Fruit fly (Drosophila melanogaster) S2 (cell line): Measurements from ENCODE around the gene HINT1.

Experiments used
- CG8478 ChIP-seq: fragments of >200 bp; optimal IDR thresholded peaks from 2 replicates; lab custom pipeline; 2018
- CTCF ChIP-seq, 2 experiments: fragments of >200 bp; optimal IDR thresholded peaks; 2 replicates each; lab custom pipeline; 2018

HINT1 gene

DNA sequence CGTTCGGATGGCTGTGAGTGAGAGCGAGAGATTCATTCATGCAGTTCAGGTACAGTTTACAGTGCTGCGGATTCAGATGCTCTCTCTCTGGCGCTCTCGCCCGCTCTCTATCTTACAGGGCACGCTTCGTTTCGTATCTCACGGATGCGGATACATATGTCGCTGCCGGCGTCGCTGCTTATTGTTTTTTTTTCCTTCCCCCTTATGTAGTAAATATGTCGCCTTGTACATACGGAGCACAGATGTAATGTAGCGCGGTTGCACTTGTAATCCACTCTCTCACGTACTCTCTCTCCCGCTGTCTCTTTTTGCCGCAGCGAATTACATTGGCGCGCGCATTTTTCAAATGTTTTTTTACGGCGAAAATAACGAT lies 14.6 kb upstream of the HINT1 start:
- no peak for TF ChIP-seq CTCF (optimal IDR thresholded peaks at IDR 0.05; lab: Kevin White, UChicago)
- TF ChIP-seq CG8478 (lab: Kevin White, UChicago), result no peak

dm6 chr2L:2757930-2758556 lies 11.9 kb upstream of the HINT1 start:
- no peak for TF ChIP-seq CTCF (optimal IDR thresholded peaks at IDR 0.05; lab: Kevin White, UChicago)
- TF ChIP-seq CG8478 (lab: Kevin White, UChicago), result no peak

DNA sequence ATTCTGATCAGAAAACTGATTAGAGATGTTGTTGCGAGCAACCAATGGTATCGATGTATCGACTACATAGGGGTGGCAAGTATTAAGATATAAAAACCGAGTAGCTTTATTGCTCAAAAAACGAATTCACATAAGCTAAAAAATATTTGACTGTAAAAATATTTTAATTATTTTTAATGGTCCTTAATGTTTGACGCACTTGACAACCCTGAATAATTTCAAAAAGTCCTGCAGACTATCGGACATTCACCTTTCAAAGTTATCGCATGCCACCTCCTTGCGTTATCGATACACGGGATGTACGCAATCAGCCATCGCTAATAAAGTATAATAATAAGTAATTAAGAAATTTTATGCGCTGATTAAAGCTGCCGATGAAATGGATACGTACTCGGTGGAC lies 10.3 kb upstream of the HINT1 start, which contains the start of the genes HemK2, Snapin and Tnpo-SR:
TSS of gene HemK2 (minus strand) at position 24 of the 400 bp plus-strand sequence.
TSS of gene Snapin (minus strand) at position 24 of the 400 bp plus-strand sequence.
TSS of gene Tnpo-SR (plus strand) at position 271 of the 400 bp plus-strand sequence.
- no peak for TF ChIP-seq CTCF (optimal IDR thresholded peaks at IDR 0.05; lab: Kevin White, UChicago)
- TF ChIP-seq CG8478 (lab: Kevin White, UChicago), result no peak

dm6 chr2L:2760288-2760687 lies 9.6 kb upstream of the HINT1 start:
- TF ChIP-seq CG8478 (lab: Kevin White, UChicago) (no peak), CTCF (optimal IDR thresholded peaks at IDR 0.05; lab: Kevin White, UChicago) (no peak)

dm6 chr2L:2765659-2766373 lies 4.1 kb upstream of the HINT1 start, which contains the start of the genes Snx21 and aph-1:
TSS of gene Snx21 (minus strand) at chr2L:2765665.
TSS of gene aph-1 (plus strand) at chr2L:2766233.
- no peak for TF ChIP-seq CTCF (optimal IDR thresholded peaks at IDR 0.05; lab: Kevin White, UChicago)
- no peak for TF ChIP-seq CG8478 (lab: Kevin White, UChicago)

- TF ChIP-seq CTCF (optimal IDR thresholded peaks at IDR 0.05; lab: Kevin White, UChicago), result no peak
- TF ChIP-seq CG8478 (lab: Kevin White, UChicago), result no peak
Observed at dm6 chr2L:2767627-2768026, 2.3 kb upstream of the HINT1 start, which contains the start of the genes Taf10b and Taf10. TSS of gene Taf10b (minus strand) at chr2L:2767845. TSS of gene Taf10 (plus strand) at chr2L:2767890.

dm6 chr2L:2771676-2772075 lies 1.7 kb downstream of the HINT1 start, which contains the start of gene CG15399:
TSS of gene CG15399 (minus strand) at chr2L:2771776.
- TF ChIP-seq CTCF (optimal IDR thresholded peaks at IDR 0.05; lab: Kevin White, UChicago), result no peak
- no peak for TF ChIP-seq CG8478 (lab: Kevin White, UChicago)

DNA sequence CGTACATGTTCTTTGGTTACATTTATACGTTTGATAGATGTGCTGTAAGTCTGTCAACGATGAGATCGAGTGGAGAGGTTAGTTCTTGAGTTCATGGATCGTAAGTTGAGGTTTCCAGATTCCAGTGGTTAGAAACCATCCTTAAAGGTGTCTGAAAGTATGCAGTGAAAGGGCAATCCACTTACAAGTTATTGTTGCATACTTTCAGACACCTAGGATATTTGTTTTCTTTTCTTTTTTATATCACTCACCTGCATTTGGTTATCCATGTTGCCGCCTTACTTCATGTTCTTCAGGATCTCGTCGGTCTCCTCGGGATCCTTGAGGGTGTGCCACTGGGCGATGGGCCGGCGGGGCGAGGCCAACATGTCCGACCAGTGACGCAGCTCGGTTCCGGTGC lies 12.9 kb downstream of the HINT1 start:
- TF ChIP-seq CTCF (optimal IDR thresholded peaks at IDR 0.05; lab: Kevin White, UChicago) (no peak), CG8478 (lab: Kevin White, UChicago) (no peak)

dm6 chr2L:2797186-2797585 lies 27.3 kb downstream of the HINT1 start:
- TF ChIP-seq CG8478 (lab: Kevin White, UChicago) (no peak), CTCF (optimal IDR thresholded peaks at IDR 0.05; lab: Kevin White, UChicago) (no peak)

dm6 chr2L:2799909-2800478 lies 30.1 kb downstream of the HINT1 start, which contains the start of gene Syt1:
TSS of gene Syt1 (minus strand) at chr2L:2799979.
- TF ChIP-seq CTCF (optimal IDR thresholded peaks at IDR 0.05; lab: Kevin White, UChicago) (no peak), CG8478 (lab: Kevin White, UChicago) (no peak)

dm6 chr2L:2800956-2801776 lies 31.2 kb downstream of the HINT1 start:
- TF ChIP-seq CG8478 (lab: Kevin White, UChicago) (no peak), CTCF (optimal IDR thresholded peaks at IDR 0.05; lab: Kevin White, UChicago) (no peak)

DNA sequence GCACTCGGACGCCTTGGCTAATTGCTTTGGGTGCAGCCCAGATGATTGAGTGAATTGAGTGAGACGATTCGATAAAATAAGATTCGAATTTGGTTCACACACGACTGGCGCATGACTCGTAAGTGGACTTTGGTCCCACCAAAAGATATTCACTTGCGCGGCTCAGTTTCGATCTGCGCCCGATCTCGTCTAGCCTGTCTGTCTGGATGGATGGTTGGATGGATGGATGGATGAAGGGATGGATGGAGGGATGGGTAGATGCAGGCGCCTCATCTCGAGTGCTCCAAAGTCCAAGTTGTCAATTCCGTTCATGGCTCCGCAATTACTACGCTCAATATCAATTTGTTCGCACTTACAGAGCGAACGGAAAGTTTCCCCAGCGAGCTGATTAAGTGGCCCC lies 32.6 kb downstream of the HINT1 start:
- TF ChIP-seq CG8478 (lab: Kevin White, UChicago), result no peak
- TF ChIP-seq CTCF (optimal IDR thresholded peaks at IDR 0.05; lab: Kevin White, UChicago), result no peak

- no peak for TF ChIP-seq CG8478 (lab: Kevin White, UChicago)
- no peak for TF ChIP-seq CTCF (optimal IDR thresholded peaks at IDR 0.05; lab: Kevin White, UChicago)
Observed at dm6 chr2L:2804634-2805311, 34.8 kb downstream of the HINT1 start, which contains the start of gene daw. TSS of gene daw (plus strand) at chr2L:2805261.
